Worm (Caenorhabditis elegans): Measurements from ENCODE around the gene her-1.

- TF ChIP-seq ama-1 (optimal IDR thresholded peaks at IDR 0.05) (no peak), B0310.2 (tag; optimal IDR thresholded peaks at IDR 0.05) (no peak), ceh-13 (GFP tag; optimal IDR thresholded peaks at IDR 0.05) (no peak), ceh-36 (tag; optimal IDR thresholded peaks at IDR 0.05) (no peak), pes-1 (GFP tag; IDR thresholded peaks at IDR 0.05) (no peak)
Measured at ce11 chrV:9661514-9661913, 35.3 kb upstream of the her-1 start, which contains the start of gene pitr-4.

Data from whole organism, early embryonic.